Fruit fly (Drosophila melanogaster) whole organism, embryonic: ENCODE measurements around the gene CG11178.

Experiments
- CG10321 ChIP-seq: fragments of 200-800 bp; sonication (Bioruptor generic); IDR thresholded peaks from 2 replicates; pipeline ENCODE4 v1.3.6; 2022; ENCODE audit warnings: missing biosample characterization, missing genetic modification characterization
- CG10462 ChIP-seq: fragments of 200-800 bp; sonication (Bioruptor generic); optimal IDR thresholded peaks from 2 replicates; lab custom pipeline; 2016; ENCODE audit warnings: missing biosample characterization, missing genetic modification characterization
- CG11560 ChIP-seq: fragments of 200-800 bp; sonication (Bioruptor generic); IDR thresholded peaks from 3 replicates; pipeline ENCODE4 v1.3.6; 2022; ENCODE audit warnings: missing biosample characterization, missing genetic modification characterization
- CG11695 ChIP-seq: fragments of 200-800 bp; sonication (Bioruptor generic); IDR thresholded peaks from 3 replicates; pipeline ENCODE4 v1.3.6; 2022; ENCODE audit warnings: missing biosample characterization, missing genetic modification characterization
- CG18764 ChIP-seq: fragments of 200-800 bp; sonication (Bioruptor generic); optimal IDR thresholded peaks from 3 replicates; lab custom pipeline; 2016; ENCODE audit warnings: missing biosample characterization, missing genetic modification characterization
- CG31224 ChIP-seq: fragments of 200-800 bp; sonication (Bioruptor generic); IDR thresholded peaks from 2 replicates; pipeline ENCODE4 v1.3.6; 2022; ENCODE audit warnings: missing biosample characterization, missing genetic modification characterization
- CG31388 ChIP-seq: fragments of 200-800 bp; sonication (Bioruptor generic); optimal IDR thresholded peaks from 2 replicates; lab custom pipeline; 2016; ENCODE audit warnings: missing biosample characterization, missing genetic modification characterization
- CG3163 ChIP-seq: fragments of 200-800 bp; sonication (Bioruptor generic); optimal IDR thresholded peaks from 3 replicates; lab custom pipeline; 2016; ENCODE audit warnings: missing biosample characterization, missing genetic modification characterization
- CG32772 ChIP-seq: fragments of 200-800 bp; sonication (Bioruptor generic); IDR thresholded peaks from 2 replicates; pipeline ENCODE4 v1.3.6; 2022; ENCODE audit warnings: missing biosample characterization, missing genetic modification characterization
- CG3407 ChIP-seq: fragments of 200-800 bp; sonication (Bioruptor generic); optimal IDR thresholded peaks from 2 replicates; lab custom pipeline; 2018; ENCODE audit warnings: missing biosample characterization, mild to moderate bottlenecking, missing genetic modification characterization
- CG3847 ChIP-seq: fragments of 200-800 bp; sonication (Bioruptor generic); IDR thresholded peaks from 2 replicates; pipeline ENCODE4 v1.3.6; 2022; ENCODE audit warnings: missing biosample characterization, missing genetic modification characterization
- CG4360 ChIP-seq: fragments of 200-800 bp; sonication (Bioruptor generic); IDR thresholded peaks from 2 replicates; pipeline ENCODE4 v1.3.6; 2022; ENCODE audit warnings: missing biosample characterization, missing genetic modification characterization
- CG5245 ChIP-seq: fragments of 200-800 bp; sonication (Bioruptor generic); optimal IDR thresholded peaks from 3 replicates; lab custom pipeline; 2016; ENCODE audit warnings: missing biosample characterization, missing genetic modification characterization
- CG6272 ChIP-seq: fragments of 200-800 bp; sonication (Bioruptor generic); IDR thresholded peaks from 2 replicates; pipeline ENCODE4 v1.3.6; 2022; ENCODE audit warnings: missing biosample characterization, missing genetic modification characterization
- CG6689 ChIP-seq: fragments of 200-800 bp; sonication (Bioruptor generic); IDR thresholded peaks from 2 replicates; pipeline ENCODE4 v1.3.6; 2022; ENCODE audit warnings: missing biosample characterization, missing genetic modification characterization
- CG7745 ChIP-seq: fragments of 200-800 bp; sonication (Bioruptor generic); optimal IDR thresholded peaks from 2 replicates; lab custom pipeline; 2018; ENCODE audit warnings: missing biosample characterization, mild to moderate bottlenecking, missing genetic modification characterization, moderate library complexity
- CG8478 ChIP-seq: fragments of >200 bp; optimal IDR thresholded peaks from 2 replicates; lab custom pipeline; 2018
- CG9876 ChIP-seq: fragments of 200-800 bp; sonication (Bioruptor generic); optimal IDR thresholded peaks from 2 replicates; lab custom pipeline; 2016; ENCODE audit warnings: missing biosample characterization, missing genetic modification characterization
- Ets97D ChIP-seq: fragments of 200-800 bp; sonication (Bioruptor generic); optimal IDR thresholded peaks from 3 replicates; lab custom pipeline; 2016; ENCODE audit warnings: missing biosample characterization, missing genetic modification characterization
- H15 ChIP-seq: fragments of 200-800 bp; sonication (Bioruptor generic); IDR thresholded peaks from 3 replicates; pipeline ENCODE4 v1.3.6; 2022; ENCODE audit warnings: missing biosample characterization, missing genetic modification characterization
- H2.0 ChIP-seq: fragments of 200-800 bp; sonication (Bioruptor generic); IDR thresholded peaks from 2 replicates; pipeline ENCODE4 v1.3.6; 2022; ENCODE audit warnings: missing biosample characterization, missing genetic modification characterization
- HHEX ChIP-seq: fragments of 200-800 bp; sonication (Bioruptor generic); optimal IDR thresholded peaks from 3 replicates; lab custom pipeline; 2017; ENCODE audit warnings: missing biosample characterization, mild to moderate bottlenecking, missing genetic modification characterization, missing genetic modification reagents
- Hand ChIP-seq: fragments of 200-800 bp; sonication (Bioruptor generic); optimal IDR thresholded peaks from 2 replicates; lab custom pipeline; 2017; ENCODE audit warnings: mild to moderate bottlenecking, missing biosample characterization, missing genetic modification reagents, missing genetic modification characterization
- Hey ChIP-seq: fragments of 200-800 bp; sonication (Bioruptor generic); optimal IDR thresholded peaks from 3 replicates; lab custom pipeline; 2018; ENCODE audit warnings: missing biosample characterization, mild to moderate bottlenecking, missing genetic modification characterization
- HmgD ChIP-seq: fragments of 200-800 bp; sonication (Bioruptor generic); optimal IDR thresholded peaks from 3 replicates; lab custom pipeline; 2016; ENCODE audit warnings: missing biosample characterization, missing genetic modification characterization
- NC2β ChIP-seq: fragments of 200-800 bp; sonication (Bioruptor generic); optimal IDR thresholded peaks from 2 replicates; lab custom pipeline; 2016; ENCODE audit warnings: missing biosample characterization, missing genetic modification characterization
- Ravus ChIP-seq: fragments of 200-800 bp; sonication (Bioruptor generic); IDR thresholded peaks from 2 replicates; pipeline ENCODE4 v1.3.6; 2022; ENCODE audit warnings: missing biosample characterization, missing genetic modification characterization
- Spps ChIP-seq: fragments of 200-800 bp; sonication (Bioruptor generic); optimal IDR thresholded peaks from 2 replicates; lab custom pipeline; 2018; ENCODE audit warnings: missing biosample characterization, mild to moderate bottlenecking, missing genetic modification characterization
- Sry-δ ChIP-seq: fragments of 200-800 bp; sonication (Bioruptor generic); optimal IDR thresholded peaks from 2 replicates; lab custom pipeline; 2016; ENCODE audit warnings: missing biosample characterization, missing genetic modification characterization
- abd-A ChIP-seq: fragments of 200-800 bp; sonication (Bioruptor generic); optimal IDR thresholded peaks from 3 replicates; lab custom pipeline; 2019; ENCODE audit warnings: missing biosample characterization, mild to moderate bottlenecking, missing genetic modification characterization, moderate library complexity
- ase ChIP-seq: fragments of 200-800 bp; sonication (Bioruptor generic); IDR thresholded peaks from 3 replicates; pipeline ENCODE4 v1.3.6; 2022; ENCODE audit warnings: missing biosample characterization, missing genetic modification characterization
- cad ChIP-seq: fragments of >200 bp; optimal IDR thresholded peaks from 2 replicates; lab custom pipeline; 2017; ENCODE audit warnings: missing biosample characterization, missing genetic modification characterization
- cwo ChIP-seq: fragments of 200-800 bp; sonication (Bioruptor generic); optimal IDR thresholded peaks from 3 replicates; lab custom pipeline; 2017; ENCODE audit warnings: missing biosample characterization, missing genetic modification characterization, mild to moderate bottlenecking, moderate library complexity, missing genetic modification reagents
- emc ChIP-seq: fragments of 200-800 bp; sonication (Bioruptor generic); optimal IDR thresholded peaks from 2 replicates; lab custom pipeline; 2016; ENCODE audit warnings: missing biosample characterization, missing genetic modification characterization
- gce ChIP-seq: fragments of 200-800 bp; sonication (Bioruptor generic); IDR thresholded peaks from 3 replicates; pipeline ENCODE4 v1.3.6; 2022; ENCODE audit warnings: missing biosample characterization, missing genetic modification characterization
- gcm ChIP-seq: fragments of 200-800 bp; sonication (Bioruptor generic); optimal IDR thresholded peaks from 2 replicates; lab custom pipeline; 2019; ENCODE audit warnings: missing biosample characterization, mild to moderate bottlenecking, missing genetic modification characterization, moderate library complexity
- gem ChIP-seq: fragments of 200-800 bp; sonication (Bioruptor generic); optimal IDR thresholded peaks from 2 replicates; lab custom pipeline; 2019; ENCODE audit warnings: missing biosample characterization, mild to moderate bottlenecking, missing genetic modification characterization, moderate library complexity
- hkb ChIP-seq, 2 experiments: fragments of 200-800 bp in 1 of 2; fragments of >200 bp in 1 of 2; sonication (Bioruptor generic) in 1 of 2; IDR thresholded peaks in 1 of 2; optimal IDR thresholded peaks in 1 of 2; 2 replicates each; pipeline versions ENCODE4 v1.3.6 to Lab custom; 2017 to 2022; ENCODE audit warnings: missing biosample characterization in 1 of 2, missing genetic modification characterization in 1 of 2
- luna ChIP-seq: fragments of 200-800 bp; sonication (Bioruptor generic); optimal IDR thresholded peaks from 2 replicates; lab custom pipeline; 2016; ENCODE audit warnings: missing biosample characterization, missing genetic modification characterization
- maf-S ChIP-seq: fragments of 200-800 bp; sonication (Bioruptor generic); optimal IDR thresholded peaks from 2 replicates; lab custom pipeline; 2016; ENCODE audit warnings: missing biosample characterization, missing genetic modification characterization
- mirr ChIP-seq: fragments of 200-800 bp; sonication (Bioruptor generic); optimal IDR thresholded peaks from 3 replicates; lab custom pipeline; 2018; ENCODE audit warnings: missing biosample characterization, mild to moderate bottlenecking, missing genetic modification characterization
- oc ChIP-seq: fragments of 200-800 bp; sonication (Bioruptor generic); optimal IDR thresholded peaks from 2 replicates; lab custom pipeline; 2018; ENCODE audit warnings: missing biosample characterization, mild to moderate bottlenecking, missing genetic modification characterization, moderate library complexity
- pum ChIP-seq: fragments of 200-800 bp; sonication (Bioruptor generic); optimal IDR thresholded peaks from 2 replicates; lab custom pipeline; 2016; ENCODE audit warnings: missing biosample characterization, missing genetic modification characterization
- salm ChIP-seq: fragments of 200-800 bp; sonication (Bioruptor generic); optimal IDR thresholded peaks from 2 replicates; lab custom pipeline; 2018; ENCODE audit warnings: missing biosample characterization, mild to moderate bottlenecking, missing genetic modification characterization
- sc ChIP-seq, 3 experiments: fragments of >200 bp in 2 of 3; fragments of 200-800 bp in 1 of 3; sonication (Bioruptor generic) in 1 of 3; optimal IDR thresholded peaks; 2 replicates in 2 of 3; 3 replicates in 1 of 3; lab custom pipeline; 2017; ENCODE audit warnings: mild to moderate bottlenecking in 1 of 3, missing biosample characterization in 1 of 3, missing genetic modification characterization in 1 of 3, missing genetic modification reagents in 1 of 3
- sd ChIP-seq: fragments of 200-800 bp; sonication (Bioruptor generic); optimal IDR thresholded peaks from 3 replicates; lab custom pipeline; 2018; ENCODE audit warnings: missing biosample characterization, mild to moderate bottlenecking, missing genetic modification characterization, moderate library complexity
- sima ChIP-seq: fragments of 200-800 bp; sonication (Bioruptor generic); optimal IDR thresholded peaks from 2 replicates; lab custom pipeline; 2016; ENCODE audit warnings: missing biosample characterization, missing genetic modification characterization
- stwl ChIP-seq: fragments of 200-800 bp; sonication (Bioruptor generic); optimal IDR thresholded peaks from 3 replicates; lab custom pipeline; 2018; ENCODE audit warnings: missing biosample characterization, mild to moderate bottlenecking, missing genetic modification characterization, moderate library complexity
- trem ChIP-seq: fragments of 200-800 bp; optimal IDR thresholded peaks from 3 replicates; lab custom pipeline; 2019; ENCODE audit warnings: missing biosample characterization, mild to moderate bottlenecking, missing genetic modification characterization, moderate library complexity
- usp ChIP-seq: fragments of >200 bp; optimal IDR thresholded peaks from 2 replicates; lab custom pipeline; 2017; ENCODE audit warnings: missing biosample characterization, missing genetic modification characterization
- vvl ChIP-seq: fragments of 200-800 bp; sonication (Bioruptor generic); IDR thresholded peaks from 2 replicates; pipeline ENCODE4 v1.3.6; 2022; ENCODE audit warnings: missing biosample characterization, missing genetic modification characterization
- wor ChIP-seq: fragments of 200-800 bp; sonication (Bioruptor generic); IDR thresholded peaks from 2 replicates; pipeline ENCODE4 v1.3.6; 2022; ENCODE audit warnings: missing biosample characterization, missing genetic modification characterization

Gene CG11178

DNA sequence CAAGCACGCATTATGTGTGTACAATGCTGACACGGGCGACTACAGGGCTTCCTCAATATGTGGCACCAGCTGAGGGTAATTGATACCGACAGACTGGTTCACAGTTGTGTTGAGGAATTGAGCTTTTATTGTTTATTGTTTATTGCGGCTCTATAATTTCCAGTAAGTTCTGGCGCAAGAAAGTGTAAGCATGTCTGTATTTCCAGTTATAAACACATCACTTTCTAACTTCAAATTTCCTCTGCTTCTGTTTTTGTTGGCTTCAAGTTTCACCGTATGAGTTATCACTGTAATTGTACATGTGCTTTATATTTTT is 21.1 kb downstream of the CG11178 start (continued):
- peak; percentile 60 for TF ChIP-seq CG18764 (GFP tag; lab: Kevin White, UChicago)
- TF ChIP-seq usp (GFP tag; lab: Kevin White, UChicago) = no peak
- TF ChIP-seq CG6689 (GFP tag; lab: Robert Waterston, UW) = peak; percentile 77
- peak; percentile 70 for TF ChIP-seq CG31224 (GFP tag; lab: Robert Waterston, UW)
- peak; percentile 62 for TF ChIP-seq mirr (GFP tag; lab: Kevin White, UChicago)
- TF ChIP-seq CG11560 (tag; lab: Robert Waterston, UW) = 0 out of 3 replicates have a peak, but pooled peaks have one; percentile 36
- no peak for TF ChIP-seq hkb (optimal IDR thresholded peaks at IDR 0.05; lab: Kevin White, UChicago)
- TF ChIP-seq hkb (GFP tag; IDR thresholded peaks at IDR 0.05; lab: Robert Waterston, UW) = peak; percentile 64
- TF ChIP-seq cwo (GFP tag; lab: Kevin White, UChicago) = peak; percentile 99
- peak; percentile 79 for TF ChIP-seq Hand (GFP tag; lab: Kevin White, UChicago)
- peak; percentile 65 for TF ChIP-seq CG3163 (GFP tag; lab: Kevin White, UChicago)
- TF ChIP-seq CG3407 = no peak
- peak; percentile 64 for TF ChIP-seq salm (tag; lab: Kevin White, UChicago)
- peak; percentile 44 for TF ChIP-seq CG10462 (GFP tag; lab: Kevin White, UChicago)
- peak; percentile 29 for TF ChIP-seq emc
- peak; percentile 61 for TF ChIP-seq Hey
- TF ChIP-seq Spps (tag; lab: Kevin White, UChicago) = no peak
- peak; percentile 71 for TF ChIP-seq CG32772 (GFP tag; lab: Robert Waterston, UW)
- no peak for TF ChIP-seq sima
- TF ChIP-seq sc (optimal IDR thresholded peaks at IDR 0.05; lab: Kevin White, UChicago) = no peak
- peak; percentile 26 for TF ChIP-seq sc (GFP tag; optimal IDR thresholded peaks at IDR 0.05; lab: Kevin White, UChicago)
- TF ChIP-seq gcm = peak; percentile 72
- TF ChIP-seq luna = peak; percentile 66
- TF ChIP-seq HmgD (GFP tag; lab: Kevin White, UChicago) = peak; percentile 73
- TF ChIP-seq Ets97D = no peak
- no peak for TF ChIP-seq Ravus (GFP tag; lab: Robert Waterston, UW)
- TF ChIP-seq sd (tag; lab: Kevin White, UChicago) = peak; percentile 69
- TF ChIP-seq stwl (tag; lab: Kevin White, UChicago) = no peak
- TF ChIP-seq gce (GFP tag; lab: Robert Waterston, UW) = 0 out of 3 replicates have a peak, but pooled peaks have one; percentile 24
- peak; percentile 83 for TF ChIP-seq gem (tag; lab: Kevin White, UChicago)
- TF ChIP-seq ase (GFP tag; lab: Robert Waterston, UW) = 0 out of 3 replicates have a peak, but pooled peaks have one; percentile 60
- peak; percentile 39; the same call in 1 of the 2 replicates for TF ChIP-seq H2.0 (GFP tag; lab: Robert Waterston, UW)
- TF ChIP-seq CG5245 (GFP tag; lab: Kevin White, UChicago) = peak; percentile 53
- peak; percentile 73; the same call in 2 of the 3 replicates for TF ChIP-seq H15 (GFP tag; lab: Robert Waterston, UW)
- TF ChIP-seq vvl (GFP tag; lab: Robert Waterston, UW) = peak; percentile 79; the same call in 1 of the 2 replicates
- TF ChIP-seq oc = peak; percentile 66
- TF ChIP-seq wor (GFP tag; lab: Robert Waterston, UW) = peak; percentile 69
- peak; percentile 0 for TF ChIP-seq trem (tag; lab: Kevin White, UChicago)
- peak; percentile 80 for TF ChIP-seq CG3847 (GFP tag; lab: Robert Waterston, UW)
- TF ChIP-seq cad (GFP tag; lab: Kevin White, UChicago) = no peak
- peak; percentile 66 for TF ChIP-seq pum (GFP tag; lab: Kevin White, UChicago)
- TF ChIP-seq CG9876 (GFP tag; lab: Kevin White, UChicago) = peak; percentile 65
- peak; percentile 78 for TF ChIP-seq abd-A
- peak; percentile 78 for TF ChIP-seq CG11695
- TF ChIP-seq CG8478 (lab: Kevin White, UChicago) = no peak
- TF ChIP-seq Sry-δ (GFP tag; lab: Kevin White, UChicago) = peak; percentile 23
- peak; percentile 71 for TF ChIP-seq NC2β (GFP tag; lab: Kevin White, UChicago)
- TF ChIP-seq CG7745 (tag; lab: Kevin White, UChicago) = no peak
- no peak for TF ChIP-seq CG10321 (GFP tag; lab: Robert Waterston, UW)
- TF ChIP-seq HHEX = peak; percentile 73
- peak; percentile 70 for TF ChIP-seq maf-S (GFP tag; lab: Kevin White, UChicago)
- no peak; the same call in 1 of the 2 replicates for TF ChIP-seq CG4360 (GFP tag; lab: Robert Waterston, UW)
- peak; percentile 63 for TF ChIP-seq CG6272
- TF ChIP-seq CG31388 = no peak
